Fruit fly (Drosophila melanogaster): ENCODE results near the gene Mcm6.

The Mcm6 gene

dm6 chrX:6699255-6699885 is 25.2 kb downstream of the Mcm6 start, which contains the start of gene CG14441 (continued):
- TF ChIP-seq Spps (tag; optimal IDR thresholded peaks at IDR 0.05): peak; percentile 22
- peak; percentile 95 for TF ChIP-seq tna (GFP tag; IDR thresholded peaks at IDR 0.05; ENCODE audit: partially characterized antibody)
- TF ChIP-seq row (GFP tag; IDR thresholded peaks at IDR 0.05): peak; percentile 98
- peak; percentile 82 for TF ChIP-seq CG17568 (GFP tag; optimal IDR thresholded peaks at IDR 0.05)
- peak; percentile 68 for TF ChIP-seq Deaf1 (tag; optimal IDR thresholded peaks at IDR 0.05)
- TF ChIP-seq Gsc (GFP tag; IDR thresholded peaks at IDR 0.05): no peak
- TF ChIP-seq CG7928 (GFP tag; optimal IDR thresholded peaks at IDR 0.05): no peak
- TF ChIP-seq Hand (GFP tag; optimal IDR thresholded peaks at IDR 0.05): peak; percentile 63
- TF ChIP-seq pfk (GFP tag; optimal IDR thresholded peaks at IDR 0.05): peak; percentile 65
- peak; percentile 78 for TF ChIP-seq abd-A (tag; optimal IDR thresholded peaks at IDR 0.05)
- peak; percentile 55 for TF ChIP-seq lilli (GFP tag; optimal IDR thresholded peaks at IDR 0.05)
- peak; percentile 19 for TF ChIP-seq ATbp (GFP tag; optimal IDR thresholded peaks at IDR 0.05)
- TF ChIP-seq CG13123 (GFP tag; optimal IDR thresholded peaks at IDR 0.05): no peak
- TF ChIP-seq tap (tag; optimal IDR thresholded peaks at IDR 0.05): no peak
- TF ChIP-seq schlank (tag; optimal IDR thresholded peaks at IDR 0.05): peak; percentile 21
- TF ChIP-seq CG34422 (GFP tag; IDR thresholded peaks at IDR 0.05): peak; percentile 65; the same call in 1 of the 3 replicates
- no peak for TF ChIP-seq Hmx (GFP tag; optimal IDR thresholded peaks at IDR 0.05)
- TF ChIP-seq Atf3 (GFP tag; optimal IDR thresholded peaks at IDR 0.05): no peak
- peak; percentile 51 for TF ChIP-seq CG2712 (tag; optimal IDR thresholded peaks at IDR 0.05)
- no peak for TF ChIP-seq pan (optimal IDR thresholded peaks at IDR 0.05)
- peak in 1 of 2 experiments; percentile 23 for TF ChIP-seq pan (GFP tag; optimal IDR thresholded peaks at IDR 0.05 in 1 of 2, IDR thresholded peaks at IDR 0.05 in 1 of 2)
- TF ChIP-seq BEAF-32 (GFP tag; optimal IDR thresholded peaks at IDR 0.05): peak; percentile 94
- peak; percentile 92 for TF ChIP-seq ato (GFP tag; IDR thresholded peaks at IDR 0.05; ENCODE audit: partially characterized antibody)
- TF ChIP-seq NK7.1 (GFP tag; optimal IDR thresholded peaks at IDR 0.05): peak; percentile 17
- peak in 1 of 2 experiments; percentile 49 for TF ChIP-seq bsh (GFP tag; optimal IDR thresholded peaks at IDR 0.05)
- peak; percentile 99 for TF ChIP-seq unc-4 (GFP tag; IDR thresholded peaks at IDR 0.05; ENCODE audit: partially characterized antibody)
- no peak for TF ChIP-seq fd102C (GFP tag; optimal IDR thresholded peaks at IDR 0.05)
- no peak for TF ChIP-seq CG10959 (GFP tag; IDR thresholded peaks at IDR 0.05)
- TF ChIP-seq Gug (GFP tag; IDR thresholded peaks at IDR 0.05): 0 out of 4 replicates have a peak, but pooled peaks have one; percentile 3
- TF ChIP-seq NC2α (GFP tag; optimal IDR thresholded peaks at IDR 0.05): peak; percentile 37
- peak; percentile 63 for TF ChIP-seq cwo (GFP tag; optimal IDR thresholded peaks at IDR 0.05)
- peak; percentile 11 for TF ChIP-seq HLH54F (GFP tag; optimal IDR thresholded peaks at IDR 0.05)
- TF ChIP-seq pum (GFP tag; optimal IDR thresholded peaks at IDR 0.05): no peak
- TF ChIP-seq CG15479 (GFP tag; optimal IDR thresholded peaks at IDR 0.05): peak; percentile 78
- TF ChIP-seq tx (GFP tag; optimal IDR thresholded peaks at IDR 0.05): no peak
- TF ChIP-seq Adf1 (GFP tag; IDR thresholded peaks at IDR 0.05): peak; percentile 41; the same call in 1 of the 2 replicates
- peak; percentile 95 for TF ChIP-seq Bgb (GFP tag; IDR thresholded peaks at IDR 0.05; ENCODE audit: partially characterized antibody)
- TF ChIP-seq dmrt99B (tag; optimal IDR thresholded peaks at IDR 0.05): peak; percentile 56
- no peak for TF ChIP-seq CG31388 (GFP tag; optimal IDR thresholded peaks at IDR 0.05)
- peak; percentile 62 for TF ChIP-seq HmgZ (tag; optimal IDR thresholded peaks at IDR 0.05)
- TF ChIP-seq sd (tag; optimal IDR thresholded peaks at IDR 0.05): peak; percentile 73
- TF ChIP-seq CG32532 (GFP tag; IDR thresholded peaks at IDR 0.05): peak; percentile 63
- peak; percentile 32 for TF ChIP-seq Fer3 (tag; optimal IDR thresholded peaks at IDR 0.05)
- TF ChIP-seq phol (tag; optimal IDR thresholded peaks at IDR 0.05): peak; percentile 62
- TF ChIP-seq CG15011 (GFP tag; optimal IDR thresholded peaks at IDR 0.05): peak; percentile 32
- no peak for TF ChIP-seq CG3838 (GFP tag; optimal IDR thresholded peaks at IDR 0.05)
- peak; percentile 42 for TF ChIP-seq CG10267 (tag; optimal IDR thresholded peaks at IDR 0.05)
- TF ChIP-seq CG12659 (GFP tag; optimal IDR thresholded peaks at IDR 0.05): peak; percentile 35
- no peak for TF ChIP-seq fru (optimal IDR thresholded peaks at IDR 0.05)
